Worm (Caenorhabditis elegans) whole organism, early embryonic: Measurements from ENCODE around the gene F16G10.10.

Experiments used
- ama-1 ChIP-seq: fragments of 150-350 bp; optimal IDR thresholded peaks from 2 replicates; lab custom pipeline; 2014
- ceh-36 ChIP-seq: sonication (generic microtip); optimal IDR thresholded peaks from 2 replicates; lab custom pipeline; 2016; ENCODE audit warnings: missing genetic modification characterization, inconsistent platforms, missing compliant biosample characterization
- ets-7 ChIP-seq: sonication (generic microtip); optimal IDR thresholded peaks from 2 replicates; lab custom pipeline; 2016; ENCODE audit warnings: missing genotype, missing genetic modification characterization, missing compliant biosample characterization
- tbx-11 ChIP-seq: fragments of 200-800 bp; sonication (Bioruptor generic); IDR thresholded peaks from 2 replicates; pipeline ENCODE4 v1.3.6; 2022; ENCODE audit warnings: missing genetic modification characterization, missing compliant biosample characterization

DNA sequence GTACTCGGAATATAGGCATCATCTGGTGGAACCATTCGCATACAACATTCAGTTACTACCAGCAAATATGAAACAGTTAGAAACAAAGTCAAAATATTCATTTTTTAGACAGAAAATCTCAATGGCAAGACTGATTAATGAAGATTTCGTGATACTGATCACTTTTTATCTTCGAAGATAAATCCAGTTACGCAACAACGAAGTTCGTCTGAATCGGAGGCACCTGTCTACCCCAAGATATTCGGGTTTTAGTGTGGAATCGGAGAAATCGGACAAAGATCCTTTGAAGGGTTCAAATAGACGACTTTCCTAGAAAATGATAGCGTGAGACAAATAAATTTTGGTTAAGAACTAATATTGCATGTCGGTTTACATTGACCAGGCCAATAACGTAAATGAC lies 5.1 kb upstream of the F16G10.10 start, which contains the start of gene F16G10.13:
- TF ChIP-seq tbx-11 (no peak), ceh-36 (no peak), ama-1 (no peak), ets-7 (tag; lab: Kevin White, UChicago) (no peak)
